Fruit fly (Drosophila melanogaster) whole organism, embryonic: ENCODE data around the gene Ets97D.

Source experiments
- Asciz ChIP-seq: fragments of 200-800 bp; sonication (Bioruptor generic); optimal IDR thresholded peaks from 2 replicates; lab custom pipeline; 2017; ENCODE audit warnings: missing biosample characterization, mild to moderate bottlenecking, missing genetic modification characterization, missing genetic modification reagents
- BEAF-32 ChIP-seq: fragments of 200-800 bp; sonication (Bioruptor generic); optimal IDR thresholded peaks from 3 replicates; lab custom pipeline; 2017; ENCODE audit warnings: missing biosample characterization, missing genetic modification characterization, mild to moderate bottlenecking, moderate library complexity, missing genetic modification reagents
- BtbVII ChIP-seq: fragments of 200-800 bp; sonication (Bioruptor generic); optimal IDR thresholded peaks from 3 replicates; lab custom pipeline; 2017; ENCODE audit warnings: missing biosample characterization, mild to moderate bottlenecking, missing genetic modification characterization
- CG10147 ChIP-seq: fragments of 200-800 bp; sonication (Bioruptor generic); optimal IDR thresholded peaks from 2 replicates; lab custom pipeline; 2019; ENCODE audit warnings: missing biosample characterization, mild to moderate bottlenecking, missing genetic modification characterization, moderate library complexity
- CG10267 ChIP-seq: fragments of 200-800 bp; sonication (Bioruptor generic); optimal IDR thresholded peaks from 2 replicates; lab custom pipeline; 2018; ENCODE audit warnings: missing biosample characterization, mild to moderate bottlenecking, missing genetic modification characterization, moderate library complexity
- CG10543 ChIP-seq: fragments of 200-800 bp; sonication (Bioruptor generic); optimal IDR thresholded peaks from 3 replicates; lab custom pipeline; 2017; ENCODE audit warnings: missing biosample characterization, mild to moderate bottlenecking, missing genetic modification characterization, moderate library complexity
- CG11504 ChIP-seq: fragments of 200-800 bp; sonication (Bioruptor generic); optimal IDR thresholded peaks from 3 replicates; lab custom pipeline; 2019; ENCODE audit warnings: missing biosample characterization, mild to moderate bottlenecking, missing genetic modification characterization, moderate library complexity
- CG12236 ChIP-seq: fragments of 200-800 bp; sonication (Bioruptor generic); optimal IDR thresholded peaks from 2 replicates; lab custom pipeline; 2016; ENCODE audit warnings: missing biosample characterization, missing genetic modification characterization
- CG12659 ChIP-seq: fragments of 200-800 bp; sonication (Bioruptor generic); optimal IDR thresholded peaks from 3 replicates; lab custom pipeline; 2017; ENCODE audit warnings: mild to moderate bottlenecking, missing biosample characterization, missing genetic modification reagents, missing genetic modification characterization
- CG13424 ChIP-seq: fragments of 200-800 bp; sonication (Bioruptor generic); optimal IDR thresholded peaks from 2 replicates; lab custom pipeline; 2019; ENCODE audit warnings: missing biosample characterization, mild to moderate bottlenecking, missing genetic modification characterization, moderate library complexity
- CG13775 ChIP-seq: fragments of 200-800 bp; sonication (Bioruptor generic); optimal IDR thresholded peaks from 3 replicates; lab custom pipeline; 2017; ENCODE audit warnings: missing biosample characterization, mild to moderate bottlenecking, missing genetic modification characterization
- CG15601 ChIP-seq: fragments of 200-800 bp; sonication (Bioruptor generic); optimal IDR thresholded peaks from 3 replicates; lab custom pipeline; 2019; ENCODE audit warnings: missing biosample characterization, mild to moderate bottlenecking, missing genetic modification characterization, moderate library complexity
- CG17328 ChIP-seq: fragments of 200-800 bp; sonication (Bioruptor generic); IDR thresholded peaks from 2 replicates; pipeline ENCODE4 v1.3.6; 2022; ENCODE audit warnings: missing biosample characterization, missing genetic modification characterization
- CG2712 ChIP-seq: fragments of 200-800 bp; optimal IDR thresholded peaks from 3 replicates; lab custom pipeline; 2019; ENCODE audit warnings: missing biosample characterization, mild to moderate bottlenecking, missing genetic modification characterization, moderate library complexity
- CG3838 ChIP-seq: fragments of 200-800 bp; sonication (Bioruptor generic); optimal IDR thresholded peaks from 3 replicates; lab custom pipeline; 2016; ENCODE audit warnings: missing biosample characterization, missing genetic modification characterization
- CG3847 ChIP-seq: fragments of 200-800 bp; sonication (Bioruptor generic); IDR thresholded peaks from 2 replicates; pipeline ENCODE4 v1.3.6; 2022; ENCODE audit warnings: missing biosample characterization, missing genetic modification characterization
- CG5953 ChIP-seq: fragments of 200-800 bp; sonication (Bioruptor generic); IDR thresholded peaks from 2 replicates; pipeline ENCODE4 v1.3.6; 2022; ENCODE audit warnings: missing biosample characterization, missing genetic modification characterization
- CG7786 ChIP-seq: fragments of 200-800 bp; sonication (Bioruptor generic); optimal IDR thresholded peaks from 2 replicates; lab custom pipeline; 2016; ENCODE audit warnings: missing biosample characterization, missing genetic modification characterization
- CG8281 ChIP-seq: fragments of 200-800 bp; sonication (Bioruptor generic); optimal IDR thresholded peaks from 2 replicates; lab custom pipeline; 2018; ENCODE audit warnings: missing biosample characterization, mild to moderate bottlenecking, missing genetic modification characterization, moderate library complexity
- CG8388 ChIP-seq: fragments of 200-800 bp; sonication (Bioruptor generic); optimal IDR thresholded peaks from 2 replicates; lab custom pipeline; 2019; ENCODE audit warnings: missing biosample characterization, mild to moderate bottlenecking, missing genetic modification characterization, moderate library complexity
- CG9727 ChIP-seq: fragments of 200-800 bp; sonication (Bioruptor generic); optimal IDR thresholded peaks from 3 replicates; lab custom pipeline; 2017; ENCODE audit warnings: missing biosample characterization, mild to moderate bottlenecking, missing genetic modification characterization
- CG9932 ChIP-seq: fragments of 200-800 bp; sonication (Bioruptor generic); IDR thresholded peaks from 2 replicates; pipeline ENCODE4 v1.3.6; 2022; ENCODE audit warnings: missing biosample characterization, missing genetic modification characterization
- Camta ChIP-seq: fragments of 200-800 bp; sonication (Bioruptor generic); optimal IDR thresholded peaks from 2 replicates; lab custom pipeline; 2016; ENCODE audit warnings: missing biosample characterization, missing genetic modification characterization
- Ets65A ChIP-seq: fragments of 200-800 bp; sonication (Bioruptor generic); peaks from one replicate; lab custom pipeline; 2016; ENCODE audit warnings: missing biosample characterization, missing genetic modification characterization
- Kr ChIP-seq: fragments of 200-800 bp; sonication (Bioruptor generic); optimal IDR thresholded peaks from 2 replicates; lab custom pipeline; 2017; ENCODE audit warnings: missing biosample characterization, mild to moderate bottlenecking, missing genetic modification characterization
- NK7.1 ChIP-seq: fragments of 200-800 bp; sonication (Bioruptor generic); optimal IDR thresholded peaks from 3 replicates; lab custom pipeline; 2016; ENCODE audit warnings: missing biosample characterization, missing genetic modification characterization
- Nf-YC ChIP-seq: fragments of 200-800 bp; optimal IDR thresholded peaks from 3 replicates; lab custom pipeline; 2019; ENCODE audit warnings: missing biosample characterization, mild to moderate bottlenecking, missing genetic modification characterization, moderate library complexity
- NfI ChIP-seq: fragments of 200-800 bp; sonication (Bioruptor generic); optimal IDR thresholded peaks from 3 replicates; lab custom pipeline; 2018; ENCODE audit warnings: missing biosample characterization, mild to moderate bottlenecking, missing genetic modification characterization, moderate library complexity
- PHDP ChIP-seq: fragments of 200-800 bp; sonication (Bioruptor generic); optimal IDR thresholded peaks from 3 replicates; lab custom pipeline; 2018; ENCODE audit warnings: missing biosample characterization, mild to moderate bottlenecking, missing genetic modification characterization, moderate library complexity
- Ptx1 ChIP-seq: fragments of 200-800 bp; sonication (Bioruptor generic); IDR thresholded peaks from 2 replicates; pipeline ENCODE4 v1.3.6; 2022; ENCODE audit warnings: missing biosample characterization, missing genetic modification characterization
- Xbp1 ChIP-seq: fragments of 200-800 bp; sonication (Bioruptor generic); optimal IDR thresholded peaks from 3 replicates; lab custom pipeline; 2016; ENCODE audit warnings: missing biosample characterization, mild to moderate bottlenecking, missing genetic modification characterization
- az2 ChIP-seq: fragments of 200-800 bp; sonication (Bioruptor generic); optimal IDR thresholded peaks from 3 replicates; lab custom pipeline; 2016; ENCODE audit warnings: missing biosample characterization, missing genetic modification characterization
- dimm ChIP-seq: fragments of 200-800 bp; sonication (Bioruptor generic); IDR thresholded peaks from 2 replicates; pipeline ENCODE4 v1.3.6; 2022; ENCODE audit warnings: missing biosample characterization, missing genetic modification characterization
- dm ChIP-seq: fragments of 200-800 bp; sonication (Bioruptor generic); optimal IDR thresholded peaks from 3 replicates; lab custom pipeline; 2016; ENCODE audit warnings: missing biosample characterization, missing genetic modification characterization
- gsb-n ChIP-seq: fragments of 200-800 bp; sonication (Bioruptor generic); optimal IDR thresholded peaks from 3 replicates; lab custom pipeline; 2018; ENCODE audit warnings: missing biosample characterization, mild to moderate bottlenecking, missing genetic modification characterization
- gt ChIP-seq: fragments of 200-800 bp; sonication (Bioruptor generic); IDR thresholded peaks from 2 replicates; pipeline ENCODE4 v1.3.6; 2022; ENCODE audit warnings: missing biosample characterization, missing genetic modification characterization
- lilli ChIP-seq: fragments of 200-800 bp; sonication (Bioruptor generic); optimal IDR thresholded peaks from 3 replicates; lab custom pipeline; 2016; ENCODE audit warnings: missing biosample characterization, missing genetic modification characterization
- mam ChIP-seq: fragments of 200-800 bp; sonication (Bioruptor generic); optimal IDR thresholded peaks from 3 replicates; lab custom pipeline; 2016; ENCODE audit warnings: missing biosample characterization, missing genetic modification characterization
- nerfin-2 ChIP-seq: fragments of 200-800 bp; sonication (Bioruptor generic); IDR thresholded peaks from 2 replicates; pipeline ENCODE4 v1.3.6; 2022; ENCODE audit warnings: missing biosample characterization, missing genetic modification characterization; ENCODE audit not compliant: partially characterized antibody
- nmo ChIP-seq: fragments of 200-800 bp; sonication (Bioruptor generic); optimal IDR thresholded peaks from 2 replicates; lab custom pipeline; 2018; ENCODE audit warnings: missing biosample characterization, mild to moderate bottlenecking, missing genetic modification characterization, moderate library complexity
- odd ChIP-seq: fragments of 200-800 bp; sonication (Bioruptor generic); optimal IDR thresholded peaks from 2 replicates; lab custom pipeline; 2017; ENCODE audit warnings: missing biosample characterization, mild to moderate bottlenecking, missing genetic modification characterization
- pan ChIP-seq, 4 experiments: fragments of >200 bp in 3 of 4; fragments of 200-800 bp in 1 of 4; sonication (Bioruptor generic) in 1 of 4; optimal IDR thresholded peaks in 3 of 4; IDR thresholded peaks in 1 of 4; 2 replicates each; pipeline versions ENCODE4 v1.3.6 to Lab custom; 2017 to 2022; ENCODE audit warnings: missing biosample characterization in 2 of 4, missing genetic modification characterization in 2 of 4, mixed read lengths in 1 of 4
- prd ChIP-seq, 3 experiments: fragments of >200 bp in 2 of 3; fragments of 200-800 bp in 1 of 3; sonication (Bioruptor generic) in 1 of 3; optimal IDR thresholded peaks in 2 of 3; IDR thresholded peaks in 1 of 3; 2 replicates in 2 of 3; 3 replicates in 1 of 3; pipeline versions ENCODE4 v1.3.6 to Lab custom; 2017 to 2022; ENCODE audit warnings: missing biosample characterization in 1 of 3, missing genetic modification characterization in 1 of 3
- sd ChIP-seq: fragments of 200-800 bp; sonication (Bioruptor generic); optimal IDR thresholded peaks from 3 replicates; lab custom pipeline; 2018; ENCODE audit warnings: missing biosample characterization, mild to moderate bottlenecking, missing genetic modification characterization, moderate library complexity
- slbo ChIP-seq: fragments of 200-800 bp; sonication (Bioruptor generic); IDR thresholded peaks from 2 replicates; pipeline ENCODE4 v1.3.6; 2022; ENCODE audit warnings: missing biosample characterization, missing genetic modification characterization
- unc-4 ChIP-seq: fragments of 200-800 bp; sonication (Bioruptor generic); IDR thresholded peaks from 2 replicates; pipeline ENCODE4 v1.3.6; 2022; ENCODE audit warnings: missing biosample characterization, missing genetic modification characterization; ENCODE audit not compliant: partially characterized antibody
- unpg ChIP-seq: fragments of 200-800 bp; sonication (Bioruptor generic); optimal IDR thresholded peaks from 3 replicates; lab custom pipeline; 2018; ENCODE audit warnings: missing biosample characterization, mild to moderate bottlenecking, missing genetic modification characterization, moderate library complexity
- zf30C ChIP-seq: fragments of 200-800 bp; sonication (Bioruptor generic); optimal IDR thresholded peaks from 3 replicates; lab custom pipeline; 2018; ENCODE audit warnings: missing biosample characterization, mild to moderate bottlenecking, missing genetic modification characterization

Gene Ets97D

dm6 chr3R:26888086-26888724 is 24.5 kb downstream of the Ets97D start (continued):
- TF ChIP-seq odd (peak; percentile 35), gt (GFP tag; lab: Robert Waterston, UW) (no peak), CG12236 (peak; percentile 9), CG12659 (GFP tag; lab: Kevin White, UChicago) (peak; percentile 58), CG10267 (peak; percentile 32), NK7.1 (GFP tag; lab: Kevin White, UChicago) (no peak), CG2712 (tag; lab: Kevin White, UChicago) (peak; percentile 56), CG11504 (tag; lab: Kevin White, UChicago) (peak; percentile 59), slbo (GFP tag; lab: Robert Waterston, UW) (peak; percentile 47; the same call in 1 of the 2 replicates), nerfin-2 (GFP tag; lab: Robert Waterston, UW) (no peak), BtbVII (GFP tag; lab: Kevin White, UChicago) (peak; percentile 47), NfI (GFP tag; lab: Kevin White, UChicago) (peak; percentile 58), CG15601 (peak; percentile 35), CG3838 (no peak), nmo (GFP tag; lab: Kevin White, UChicago) (peak; percentile 55), Asciz (GFP tag; lab: Kevin White, UChicago) (peak; percentile 25), Nf-YC (tag; lab: Kevin White, UChicago) (peak; percentile 58), CG5953 (peak; percentile 47; the same call in 1 of the 2 replicates), BEAF-32 (GFP tag; lab: Kevin White, UChicago) (no peak), CG8388 (no peak), CG10543 (peak; percentile 72), lilli (peak; percentile 46), CG9727 (peak; percentile 23), CG9932 (GFP tag; lab: Robert Waterston, UW) (peak; percentile 52), dm (GFP tag; lab: Kevin White, UChicago) (peak; percentile 16), Xbp1 (GFP tag; lab: Kevin White, UChicago) (peak; percentile 51), Kr (GFP tag; lab: Kevin White, UChicago) (no peak), CG13424 (tag; lab: Kevin White, UChicago) (peak; percentile 69), zf30C (GFP tag; lab: Kevin White, UChicago) (no peak), unpg (GFP tag; lab: Kevin White, UChicago) (peak; percentile 67), Ets65A (GFP tag; lab: Kevin White, UChicago) (peak; percentile 2), Camta (GFP tag; lab: Kevin White, UChicago) (peak; percentile 21), mam (peak; percentile 30), prd (optimal IDR thresholded peaks at IDR 0.05; lab: Kevin White, UChicago) (no peak), prd (GFP tag; IDR thresholded peaks at IDR 0.05; lab: Robert Waterston, UW) (peak; percentile 41; the same call in 1 of the 3 replicates), sd (tag; lab: Kevin White, UChicago) (peak; percentile 66), dimm (GFP tag; lab: Robert Waterston, UW) (no peak), CG13775 (GFP tag; lab: Kevin White, UChicago) (peak; percentile 20), CG17328 (GFP tag; lab: Robert Waterston, UW) (0 out of 2 replicates have a peak, but pooled peaks have one; percentile 31), unc-4 (no peak), gsb-n (tag; lab: Kevin White, UChicago) (peak; percentile 4), az2 (GFP tag; lab: Kevin White, UChicago) (peak; percentile 46), Ptx1 (GFP tag; lab: Robert Waterston, UW) (peak; percentile 71), CG3847 (GFP tag; lab: Robert Waterston, UW) (peak; percentile 41), CG7786 (peak; percentile 27), PHDP (tag; lab: Kevin White, UChicago) (peak; percentile 54), CG8281 (tag; lab: Kevin White, UChicago) (peak; percentile 24), CG10147 (no peak), pan (optimal IDR thresholded peaks at IDR 0.05; lab: Kevin White, UChicago) (no peak), pan (GFP tag; optimal IDR thresholded peaks at IDR 0.05 in 1 of 2, IDR thresholded peaks at IDR 0.05 in 1 of 2) (peak in 1 of 2 experiments; percentile 62)
